Fruit fly (Drosophila melanogaster) ovary, adult (tissue): ENCODE results near the gene Argk1.
A peak's percentile ranks its signal among the peaks of the same experiment; 100 is the strongest.

Experiments used
- CG17801 ChIP-seq: fragments of 200-800 bp; optimal IDR thresholded peaks from 2 replicates; lab custom pipeline; 2019; ENCODE audit warnings: missing biosample characterization, mild to moderate bottlenecking, missing genetic modification characterization, moderate library complexity; ENCODE audit not compliant: partially characterized antibody

Gene Argk1

dm6 chr3L:9062816-9063215 lies 3.0 kb downstream of the Argk1 start:
- no peak for TF ChIP-seq CG17801 (GFP tag; lab: Kevin White, UChicago)

DNA sequence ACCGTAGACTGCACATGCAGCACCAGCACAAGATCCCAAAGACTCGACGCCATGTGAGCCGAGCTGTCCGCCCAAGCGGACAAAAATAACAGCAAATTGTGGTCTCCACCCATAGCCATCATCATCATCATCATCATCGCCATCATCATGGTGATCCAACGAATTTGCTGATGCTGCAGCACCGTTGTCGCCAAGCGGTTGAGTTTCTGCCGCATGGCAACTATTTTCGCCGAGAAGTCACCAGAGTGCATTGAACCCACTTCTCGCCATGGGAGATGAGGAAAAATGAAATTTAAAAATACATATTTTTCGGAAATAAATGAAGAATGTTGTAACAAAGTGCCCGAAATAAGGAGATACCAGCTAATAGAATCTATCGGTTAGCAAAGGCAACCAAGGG lies 4.4 kb downstream of the Argk1 start:
- no peak for TF ChIP-seq CG17801 (GFP tag; lab: Kevin White, UChicago)

- no peak for TF ChIP-seq CG17801 (GFP tag; lab: Kevin White, UChicago)
Measured at dm6 chr3L:9059611-9060203, 6.1 kb downstream of the Argk1 start.

dm6 chr3L:9057429-9058088 lies 8.3 kb downstream of the Argk1 start:
- peak; percentile 52 for TF ChIP-seq CG17801 (GFP tag; lab: Kevin White, UChicago)

DNA sequence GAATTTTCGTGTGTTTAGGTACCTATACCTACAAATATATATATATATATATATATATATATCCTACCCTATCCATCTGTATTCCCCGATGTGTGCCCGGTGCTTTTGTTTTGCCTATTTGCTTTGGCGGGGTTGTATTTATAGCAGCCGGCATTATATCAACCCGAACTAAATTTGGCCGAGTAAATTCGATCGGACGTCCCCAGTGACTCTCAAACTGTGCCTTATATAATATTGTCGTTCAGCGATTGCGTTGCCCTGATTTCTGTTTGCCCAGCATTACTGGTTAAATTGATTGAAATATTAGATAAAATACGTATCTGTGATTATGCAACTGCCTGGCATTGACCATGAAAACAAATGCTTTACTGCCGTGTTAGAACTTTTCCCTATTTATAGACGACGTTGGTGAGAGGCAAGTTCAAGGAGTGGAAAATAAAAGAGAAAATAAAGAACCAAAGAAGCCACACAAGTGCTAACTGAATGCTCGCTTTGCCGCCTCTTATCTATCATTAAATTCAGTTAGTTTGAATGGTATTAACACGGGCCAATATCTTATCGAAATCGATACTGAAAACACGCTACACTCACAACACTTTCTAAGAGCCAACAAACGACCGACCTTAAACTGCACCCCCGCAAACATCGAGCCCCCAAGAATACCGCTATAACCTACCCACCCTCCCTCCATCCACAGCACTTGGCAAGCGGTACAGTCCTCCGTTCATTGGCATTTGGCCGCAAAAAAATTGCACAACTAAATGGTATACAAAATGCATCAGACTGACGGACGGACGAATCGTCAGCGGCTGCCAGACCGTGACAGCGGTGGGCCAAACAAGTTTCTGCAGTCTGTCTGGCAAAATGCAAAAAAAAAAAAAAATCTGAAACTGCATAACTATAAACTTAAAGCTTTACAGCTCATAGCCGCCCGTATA lies 9.7 kb downstream of the Argk1 start:
- TF ChIP-seq CG17801 (GFP tag; lab: Kevin White, UChicago): no peak

DNA sequence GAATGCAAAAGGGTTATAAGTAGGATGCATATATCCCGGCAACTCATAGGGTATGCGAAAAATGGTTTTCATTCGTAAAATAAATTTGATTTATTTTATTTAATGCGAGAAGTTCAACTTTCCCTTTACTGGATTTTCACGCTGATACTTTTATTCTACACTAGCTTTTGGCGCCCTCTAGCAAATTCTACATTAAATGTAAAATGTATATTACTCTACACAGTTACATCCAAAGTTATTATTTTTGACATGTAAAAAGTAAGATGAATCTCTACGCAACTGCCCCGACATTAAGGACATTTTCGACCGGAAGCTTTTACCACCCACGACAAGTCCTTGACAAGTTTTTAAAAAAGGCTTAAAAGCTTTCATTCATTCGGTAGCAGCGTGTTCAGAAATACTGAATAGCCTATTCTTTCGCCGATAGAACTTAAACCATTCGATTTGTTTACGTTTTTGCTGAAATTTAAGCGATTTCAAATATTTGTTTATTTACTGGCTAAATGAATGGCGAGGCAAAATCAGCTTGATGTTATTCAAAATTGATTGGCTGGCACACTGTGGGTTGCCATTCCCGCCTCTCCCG lies 10.9 kb downstream of the Argk1 start:
- TF ChIP-seq CG17801 (GFP tag; lab: Kevin White, UChicago): no peak

DNA sequence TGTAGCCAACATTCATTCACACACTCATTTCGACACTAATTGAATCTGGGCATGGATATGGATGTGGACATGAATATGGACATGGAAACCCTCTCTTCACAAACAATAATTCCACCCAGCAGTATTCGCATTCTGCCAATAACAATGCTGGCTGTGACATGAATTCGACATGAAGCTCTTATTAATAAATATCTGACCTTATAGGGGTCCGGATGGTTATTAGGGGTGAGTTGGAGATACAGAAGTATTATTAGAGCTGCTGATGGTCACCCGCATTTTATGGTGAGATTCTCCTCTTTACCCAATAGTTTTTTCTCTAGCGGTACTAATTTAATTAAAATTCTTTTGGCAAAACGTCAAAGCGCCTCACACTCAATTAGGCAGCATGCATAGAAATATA lies 11.6 kb downstream of the Argk1 start:
- no peak for TF ChIP-seq CG17801 (GFP tag; lab: Kevin White, UChicago)

DNA sequence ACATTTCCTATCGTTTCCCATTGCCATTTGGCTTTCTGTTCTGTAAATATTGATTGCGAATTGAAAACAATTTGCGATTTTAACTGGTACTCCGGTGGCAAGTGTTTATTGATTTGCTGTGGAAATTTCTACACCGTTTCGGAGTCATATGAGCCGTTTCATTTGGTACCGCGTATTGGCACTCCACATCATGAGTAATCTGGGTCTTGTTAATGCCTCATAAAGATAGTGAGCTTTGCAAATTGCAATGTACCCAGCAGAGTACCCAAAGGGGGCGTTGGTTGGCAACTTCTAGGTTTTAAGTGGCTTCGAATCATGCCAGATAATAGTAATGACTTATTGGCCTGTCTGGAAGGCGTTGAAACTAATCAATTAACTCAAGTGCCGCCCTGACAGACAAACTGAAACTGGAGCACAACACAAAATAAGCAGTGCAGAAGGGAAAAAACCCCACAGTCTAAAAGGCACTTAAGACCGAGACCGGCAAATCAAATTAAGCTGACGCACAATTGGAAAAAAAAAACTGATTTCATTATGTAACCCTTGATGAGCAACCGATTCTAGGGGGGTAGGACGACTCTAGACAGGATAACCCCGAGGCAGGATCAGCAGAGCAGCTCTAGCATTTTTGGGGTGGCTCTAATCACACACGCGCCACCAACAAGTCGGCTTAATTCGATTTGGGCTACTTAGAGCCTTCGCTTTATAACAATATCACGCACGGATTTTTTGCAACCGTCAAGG lies 12.9 kb downstream of the Argk1 start:
- TF ChIP-seq CG17801 (GFP tag; lab: Kevin White, UChicago): no peak

DNA sequence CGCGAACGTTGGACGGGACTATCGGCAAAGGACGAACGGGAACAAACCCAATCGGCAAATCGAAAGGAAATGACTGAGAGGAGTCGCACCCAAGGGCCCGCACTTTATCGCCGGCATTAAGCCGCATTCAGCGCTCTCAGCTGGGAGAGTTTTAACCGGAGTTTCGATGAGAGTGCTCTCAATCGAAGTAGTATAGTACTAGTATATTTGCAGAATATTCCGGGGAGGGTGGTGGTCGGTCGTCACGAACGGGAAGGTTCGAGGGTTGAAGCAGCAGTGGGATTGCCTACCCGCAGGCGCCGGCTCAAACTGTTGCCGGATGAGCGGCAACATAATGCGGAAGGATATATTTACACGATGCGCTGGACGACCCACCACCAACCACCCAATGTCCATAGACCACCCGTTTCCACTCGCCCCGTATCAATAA lies 14.0 kb downstream of the Argk1 start:
- no peak for TF ChIP-seq CG17801 (GFP tag; lab: Kevin White, UChicago)

dm6 chr3L:9050447-9051069 lies 15.3 kb downstream of the Argk1 start:
- no peak for TF ChIP-seq CG17801 (GFP tag; lab: Kevin White, UChicago)

- no peak for TF ChIP-seq CG17801 (GFP tag; lab: Kevin White, UChicago)
Measured at dm6 chr3L:9047062-9047461, 18.8 kb downstream of the Argk1 start, which contains the start of gene Argk2. TSS of gene Argk2 (plus strand) at chr3L:9047439.

DNA sequence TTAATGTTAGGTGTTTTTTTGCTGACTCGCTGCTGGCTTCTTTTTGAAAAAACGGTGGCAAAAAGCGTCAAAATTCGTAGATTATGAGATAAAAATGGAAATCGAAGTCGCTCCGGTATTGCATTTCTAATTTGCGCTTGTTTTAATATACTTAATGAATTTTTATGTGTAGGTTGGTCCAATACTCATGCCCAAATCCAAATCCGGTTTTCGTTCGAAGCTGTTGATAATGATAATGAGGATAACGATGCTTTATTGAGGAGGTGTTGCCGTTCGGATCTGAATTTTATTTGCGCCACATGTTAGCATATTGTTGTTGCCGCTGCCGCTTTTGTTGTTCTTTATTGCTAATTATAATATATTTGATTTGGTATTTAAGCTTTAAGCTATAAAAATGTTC lies 19.6 kb downstream of the Argk1 start:
- TF ChIP-seq CG17801 (GFP tag; lab: Kevin White, UChicago): no peak

dm6 chr3L:9045318-9045717 lies 20.5 kb downstream of the Argk1 start:
- TF ChIP-seq CG17801 (GFP tag; lab: Kevin White, UChicago): no peak

dm6 chr3L:9044896-9045295 lies 20.9 kb downstream of the Argk1 start:
- no peak for TF ChIP-seq CG17801 (GFP tag; lab: Kevin White, UChicago)
